Worm (Caenorhabditis elegans): ENCODE results near the gene zip-3.

Gene zip-3

DNA sequence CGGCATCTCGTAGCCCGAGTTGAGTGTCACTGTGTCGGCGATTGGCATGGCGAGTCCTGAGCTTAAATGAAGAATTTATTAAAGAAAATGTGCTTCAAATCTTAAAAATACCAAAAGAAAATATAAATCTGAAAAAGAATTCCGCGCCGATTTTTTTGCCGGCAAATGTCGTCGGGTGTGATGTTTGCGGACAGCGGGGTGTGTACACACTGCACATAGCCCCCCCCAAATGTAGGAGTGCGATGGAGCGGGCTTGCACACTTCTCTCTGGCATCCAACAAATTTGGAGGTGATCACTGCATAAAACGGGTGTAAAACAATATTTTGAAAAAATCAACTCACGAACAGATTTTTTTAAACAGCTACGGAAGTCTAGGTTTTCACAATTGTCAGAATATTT, 18.9 kb upstream of the zip-3 start, which contains the start of gene Y39G8B.2 (continued):
- no peak for TF ChIP-seq pha-2 (tag; optimal IDR thresholded peaks at IDR 0.05)
- no peak for TF ChIP-seq npax-4 (tag; optimal IDR thresholded peaks at IDR 0.05)
- peak; percentile 9 for TF ChIP-seq sdc-2 (tag; optimal IDR thresholded peaks at IDR 0.05)
- peak; percentile 57 for TF ChIP-seq unc-42 (tag; optimal IDR thresholded peaks at IDR 0.05)
- peak; percentile 65 for TF ChIP-seq ceh-18 (tag; optimal IDR thresholded peaks at IDR 0.05)
- TF ChIP-seq hlh-8 (tag; optimal IDR thresholded peaks at IDR 0.05): no peak
- TF ChIP-seq ceh-14 (tag; optimal IDR thresholded peaks at IDR 0.05): peak; percentile 55
- TF ChIP-seq hlh-30 (tag; optimal IDR thresholded peaks at IDR 0.05; ENCODE audit: insufficient read depth): peak; percentile 32
- TF ChIP-seq dve-1 (tag; optimal IDR thresholded peaks at IDR 0.05): peak; percentile 59
- peak; percentile 72 for TF ChIP-seq ceh-31 (tag; optimal IDR thresholded peaks at IDR 0.05)
- peak; percentile 76 for TF ChIP-seq ceh-34 (tag; optimal IDR thresholded peaks at IDR 0.05)
- TF ChIP-seq eyg-1 (tag; optimal IDR thresholded peaks at IDR 0.05): peak; percentile 2
- TF ChIP-seq nfya-1 (tag; optimal IDR thresholded peaks at IDR 0.05): peak; percentile 81
- TF ChIP-seq elt-2 (tag; optimal IDR thresholded peaks at IDR 0.05): peak; percentile 59
- no peak for TF ChIP-seq Y22D7AL.16 (tag; optimal IDR thresholded peaks at IDR 0.05)
- no peak for TF ChIP-seq elt-4 (tag; optimal IDR thresholded peaks at IDR 0.05)
- peak; percentile 33 for TF ChIP-seq K09A11.1 (tag; optimal IDR thresholded peaks at IDR 0.05; ENCODE audit: insufficient read depth)
- TF ChIP-seq pag-3 (tag; optimal IDR thresholded peaks at IDR 0.05; ENCODE audit: borderline replicate concordance): peak; percentile 12
- peak; percentile 36 for TF ChIP-seq pros-1 (tag; optimal IDR thresholded peaks at IDR 0.05)

DNA sequence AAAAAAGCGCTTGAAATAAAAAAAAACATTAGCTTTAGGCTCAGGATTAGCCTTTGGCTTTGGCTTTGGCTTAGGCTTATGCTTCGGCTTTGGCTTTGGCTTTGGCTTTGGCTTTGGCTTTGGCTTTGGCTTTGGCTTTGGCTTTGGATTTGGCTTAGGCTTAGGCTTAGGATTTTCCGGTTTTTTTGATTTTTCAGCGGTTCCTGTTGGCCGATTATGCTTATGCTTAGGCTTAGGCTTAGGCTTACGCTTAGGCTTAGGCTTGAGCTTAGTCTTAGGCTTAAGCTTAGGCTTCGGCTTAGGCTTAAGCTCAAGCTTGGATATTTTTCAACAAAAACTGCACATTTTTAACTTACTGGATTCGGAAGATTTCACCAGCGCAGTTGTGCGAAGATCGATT, 16.9 kb upstream of the zip-3 start:
- TF ChIP-seq tbx-7 (tag; optimal IDR thresholded peaks at IDR 0.05) (no peak), fkh-6 (tag; optimal IDR thresholded peaks at IDR 0.05) (no peak), ceh-18 (tag; optimal IDR thresholded peaks at IDR 0.05) (no peak), pha-4 (tag; optimal IDR thresholded peaks at IDR 0.05) (no peak), sox-2 (GFP tag; IDR thresholded peaks at IDR 0.05) (no peak), ttx-3 (tag; optimal IDR thresholded peaks at IDR 0.05) (no peak), dve-1 (tag; optimal IDR thresholded peaks at IDR 0.05) (peak; percentile 45)

DNA sequence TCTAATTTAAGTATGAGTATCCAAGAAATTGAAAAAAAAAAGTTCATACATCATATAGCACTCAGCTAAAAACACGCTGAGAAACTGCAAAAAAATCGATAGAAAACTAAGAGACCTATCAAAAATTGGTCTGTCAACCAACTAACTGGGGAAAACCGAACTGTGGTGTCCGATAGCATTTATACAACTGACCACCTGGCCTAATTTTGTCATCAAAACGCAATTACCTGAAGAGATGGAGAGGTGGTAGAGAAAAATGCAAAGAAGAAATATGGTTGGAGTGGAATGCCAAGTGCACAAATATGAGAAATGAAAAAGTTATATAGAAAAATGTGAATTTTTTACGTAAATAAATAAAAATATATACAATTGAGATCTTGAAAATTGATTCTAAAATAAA, 16.3 kb upstream of the zip-3 start, which contains the start of gene Y39G8B.1:
Gene Y39G8B.1 (minus strand): TSS at position 299 of the 400 bp plus-strand sequence.
- no peak for TF ChIP-seq hlh-6 (tag; optimal IDR thresholded peaks at IDR 0.05)
- no peak for TF ChIP-seq sox-4 (tag; optimal IDR thresholded peaks at IDR 0.05)
- no peak for TF ChIP-seq ets-4 (tag; optimal IDR thresholded peaks at IDR 0.05)
- no peak for TF ChIP-seq ceh-34 (tag; optimal IDR thresholded peaks at IDR 0.05)
- no peak for TF ChIP-seq unc-3 (GFP tag; conservative IDR thresholded peaks at IDR 0.05)
- TF ChIP-seq unc-3 (tag; optimal IDR thresholded peaks at IDR 0.05): no peak
- no peak for TF ChIP-seq ceh-6 (GFP tag; optimal IDR thresholded peaks at IDR 0.05)
- TF ChIP-seq nhr-11 (tag; optimal IDR thresholded peaks at IDR 0.05): no peak
- TF ChIP-seq nhr-232 (tag; optimal IDR thresholded peaks at IDR 0.05): no peak
- TF ChIP-seq che-1 (tag; optimal IDR thresholded peaks at IDR 0.05): no peak
- TF ChIP-seq K02D7.2 (tag; optimal IDR thresholded peaks at IDR 0.05): no peak
- no peak for TF ChIP-seq ceh-48 (tag; optimal IDR thresholded peaks at IDR 0.05)
- no peak for TF ChIP-seq zip-5 (tag; optimal IDR thresholded peaks at IDR 0.05)
- no peak for TF ChIP-seq ttx-3 (tag; optimal IDR thresholded peaks at IDR 0.05)
- no peak for TF ChIP-seq ceh-31 (tag; optimal IDR thresholded peaks at IDR 0.05)
- no peak for TF ChIP-seq F13H6.1 (tag; optimal IDR thresholded peaks at IDR 0.05)
- no peak for TF ChIP-seq hlh-30 (tag; optimal IDR thresholded peaks at IDR 0.05; ENCODE audit: insufficient read depth)

DNA sequence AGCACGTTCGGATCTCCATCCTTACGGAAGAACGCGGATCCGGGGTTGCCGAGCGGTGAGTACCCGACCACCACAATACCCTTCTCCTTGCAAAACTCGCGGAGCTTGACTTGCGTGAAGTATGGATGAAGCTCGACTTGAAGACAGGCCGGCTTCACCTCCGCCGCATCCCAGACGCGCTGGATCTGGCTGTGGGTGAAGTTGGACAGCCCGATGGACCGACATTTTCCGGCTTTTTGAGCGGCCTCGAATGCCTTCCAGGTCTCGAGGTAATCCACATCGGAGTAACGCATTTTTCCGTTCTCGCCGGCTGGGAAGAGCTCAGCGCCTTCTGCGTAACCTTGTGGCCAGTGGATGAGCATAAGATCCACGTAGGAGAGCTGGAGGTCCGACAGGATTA, 14.9 kb upstream of the zip-3 start:
- TF ChIP-seq pat-9 (tag; optimal IDR thresholded peaks at IDR 0.05): no peak
- TF ChIP-seq pag-3 (tag; optimal IDR thresholded peaks at IDR 0.05; ENCODE audit: borderline replicate concordance): no peak
- TF ChIP-seq ceh-48 (tag; optimal IDR thresholded peaks at IDR 0.05): no peak
- no peak for TF ChIP-seq ahr-1 (tag; optimal IDR thresholded peaks at IDR 0.05)
- no peak for TF ChIP-seq ztf-16 (tag; optimal IDR thresholded peaks at IDR 0.05)
- no peak for TF ChIP-seq T23F11.4 (GFP tag; optimal IDR thresholded peaks at IDR 0.05)
- no peak for TF ChIP-seq ceh-9 (tag; optimal IDR thresholded peaks at IDR 0.05)
- no peak for TF ChIP-seq hlh-13 (GFP tag; optimal IDR thresholded peaks at IDR 0.05)
- no peak for TF ChIP-seq dmd-4 (tag; optimal IDR thresholded peaks at IDR 0.05; ENCODE audit: borderline replicate concordance)
- TF ChIP-seq unc-3 (GFP tag; conservative IDR thresholded peaks at IDR 0.05): no peak
- no peak for TF ChIP-seq unc-3 (tag; optimal IDR thresholded peaks at IDR 0.05)

Data from whole organism, late embryonic.